Worm (Caenorhabditis elegans) whole organism, mixed stage, embryonic: ENCODE results near the gene exc-15.
A peak's percentile ranks its signal among the peaks of the same experiment; 100 is the strongest.

Experiments used
- M03D4.4 ChIP-seq: sonication (generic microtip); optimal IDR thresholded peaks from 2 replicates; lab custom pipeline; 2017; ENCODE audit warnings: mild to moderate bottlenecking, missing genetic modification characterization, missing compliant biosample characterization
- bed-3 ChIP-seq: fragments of 200-800 bp; sonication (Bioruptor generic); optimal IDR thresholded peaks from 3 replicates; lab custom pipeline; 2018; ENCODE audit warnings: mild to moderate bottlenecking, missing genetic modification characterization, moderate library complexity, missing compliant biosample characterization
- blmp-1 ChIP-seq: fragments of 150-350 bp; optimal IDR thresholded peaks from 2 replicates; lab custom pipeline; 2014; ENCODE audit warnings: missing biosample characterization, missing genetic modification characterization
- ceh-39 ChIP-seq: fragments of 150-350 bp; optimal IDR thresholded peaks from 2 replicates; lab custom pipeline; 2014; ENCODE audit warnings: missing biosample characterization, missing genetic modification characterization
- ceh-43 ChIP-seq: fragments of 200-800 bp; sonication (Bioruptor generic); optimal IDR thresholded peaks from 2 replicates; lab custom pipeline; 2018; ENCODE audit warnings: mild to moderate bottlenecking, missing genetic modification characterization, moderate library complexity, missing compliant biosample characterization
- ceh-83 ChIP-seq: fragments of 200-800 bp; sonication (Bioruptor generic); optimal IDR thresholded peaks from 2 replicates; lab custom pipeline; 2018; ENCODE audit warnings: mild to moderate bottlenecking, missing genetic modification characterization, missing compliant biosample characterization
- ces-1 ChIP-seq: fragments of 150-350 bp; optimal IDR thresholded peaks from 2 replicates; lab custom pipeline; 2014; ENCODE audit warnings: missing biosample characterization, missing genetic modification reagents, missing genetic modification characterization
- cnd-1 ChIP-seq: fragments of 200-800 bp; sonication (Bioruptor generic); optimal IDR thresholded peaks from 2 replicates; lab custom pipeline; 2018; ENCODE audit warnings: mild to moderate bottlenecking, missing genetic modification characterization, missing compliant biosample characterization
- drap-1 ChIP-seq: fragments of 200-800 bp; sonication (Bioruptor generic); optimal IDR thresholded peaks from 3 replicates; lab custom pipeline; 2018; ENCODE audit warnings: mild to moderate bottlenecking, missing genetic modification characterization, missing compliant biosample characterization
- elt-3 ChIP-seq: fragments of 150-350 bp; optimal IDR thresholded peaks from 2 replicates; lab custom pipeline; 2014; ENCODE audit warnings: missing biosample characterization, missing genetic modification characterization
- flh-1 ChIP-seq: fragments of 200-800 bp; sonication (Bioruptor generic); optimal IDR thresholded peaks from 2 replicates; lab custom pipeline; 2018; ENCODE audit warnings: mild to moderate bottlenecking, missing genetic modification characterization, moderate library complexity, missing compliant biosample characterization
- ham-2 ChIP-seq: fragments of 200-800 bp; sonication (Bioruptor generic); optimal IDR thresholded peaks from 2 replicates; lab custom pipeline; 2018; ENCODE audit warnings: mild to moderate bottlenecking, missing genetic modification characterization, missing compliant biosample characterization
- hlh-1 ChIP-seq: fragments of 150-350 bp; optimal IDR thresholded peaks from 2 replicates; lab custom pipeline; 2014; ENCODE audit warnings: missing biosample characterization, missing genetic modification reagents, missing genetic modification characterization
- lin-32 ChIP-seq: fragments of 200-800 bp; sonication (Bioruptor generic); optimal IDR thresholded peaks from 2 replicates; lab custom pipeline; 2018; ENCODE audit warnings: mild to moderate bottlenecking, missing genetic modification characterization, missing compliant biosample characterization
- lsy-2 ChIP-seq: fragments of 150-350 bp; optimal IDR thresholded peaks from 2 replicates; lab custom pipeline; 2014; ENCODE audit warnings: missing biosample characterization, missing genetic modification characterization
- mab-5 ChIP-seq: fragments of 150-350 bp; optimal IDR thresholded peaks from 2 replicates; lab custom pipeline; 2014; ENCODE audit warnings: missing biosample characterization, missing genetic modification characterization
- mep-1 ChIP-seq: fragments of 150-350 bp; optimal IDR thresholded peaks from 2 replicates; lab custom pipeline; 2017; ENCODE audit warnings: missing biosample characterization, missing genetic modification reagents, missing genetic modification characterization, inconsistent platforms
- mls-2 ChIP-seq: sonication (generic microtip); optimal IDR thresholded peaks from 2 replicates; lab custom pipeline; 2016; ENCODE audit warnings: mild to moderate bottlenecking, missing genetic modification characterization, moderate library complexity, missing compliant biosample characterization
- nhr-12 ChIP-seq: fragments of 150-350 bp; optimal IDR thresholded peaks from 2 replicates; lab custom pipeline; 2014; ENCODE audit warnings: missing biosample characterization, missing genetic modification characterization
- nhr-2 ChIP-seq: fragments of 150-350 bp; optimal IDR thresholded peaks from 2 replicates; lab custom pipeline; 2014; ENCODE audit warnings: missing biosample characterization, missing genetic modification characterization
- nhr-237 ChIP-seq: fragments of 150-350 bp; optimal IDR thresholded peaks from 2 replicates; lab custom pipeline; 2014; ENCODE audit warnings: missing biosample characterization, missing genetic modification characterization
- nhr-76 ChIP-seq: sonication (generic microtip); optimal IDR thresholded peaks from 2 replicates; lab custom pipeline; 2017; ENCODE audit warnings: missing biosample characterization, missing genetic modification characterization
- pha-4 ChIP-seq: fragments of 150-350 bp; optimal IDR thresholded peaks from 2 replicates; lab custom pipeline; 2018; ENCODE audit warnings: missing biosample characterization, missing genetic modification reagents, missing genetic modification characterization
- snpc-4 ChIP-seq: fragments of 150-350 bp; optimal IDR thresholded peaks from 2 replicates; lab custom pipeline; 2014; ENCODE audit warnings: missing biosample characterization, missing genetic modification characterization
- sptf-1 ChIP-seq: sonication (generic microtip); optimal IDR thresholded peaks from 2 replicates; lab custom pipeline; 2017; ENCODE audit warnings: mild to moderate bottlenecking, missing genetic modification characterization, moderate library complexity, missing compliant biosample characterization
- tbx-8 ChIP-seq: fragments of 200-800 bp; sonication (Bioruptor generic); optimal IDR thresholded peaks from 2 replicates; lab custom pipeline; 2018; ENCODE audit warnings: mild to moderate bottlenecking, missing genetic modification characterization, moderate library complexity, missing compliant biosample characterization
- unc-120 ChIP-seq: sonication (generic microtip); optimal IDR thresholded peaks from 2 replicates; lab custom pipeline; 2017; ENCODE audit warnings: missing genetic modification characterization, missing compliant biosample characterization; ENCODE audit not compliant: poor library complexity, severe bottlenecking
- unc-39 ChIP-seq: fragments of 150-350 bp; optimal IDR thresholded peaks from 2 replicates; lab custom pipeline; 2014; ENCODE audit warnings: missing biosample characterization, missing genetic modification characterization
- unc-62 ChIP-seq: fragments of 150-350 bp; optimal IDR thresholded peaks from 2 replicates; lab custom pipeline; 2014; ENCODE audit warnings: missing biosample characterization, missing genetic modification reagents, missing genetic modification characterization
- zip-8 ChIP-seq: fragments of 150-350 bp; optimal IDR thresholded peaks from 2 replicates; lab custom pipeline; 2014; ENCODE audit warnings: missing biosample characterization, missing genetic modification characterization
- ztf-11 ChIP-seq: fragments of 150-350 bp; optimal IDR thresholded peaks from 2 replicates; lab custom pipeline; 2014; ENCODE audit warnings: missing biosample characterization, missing genetic modification characterization

The exc-15 gene

ce11 chrV:4500709-4501108 lies 17.4 kb downstream of the exc-15 start:
- TF ChIP-seq lin-32 (no peak), blmp-1 (no peak), unc-39 (no peak), lsy-2 (no peak), ztf-11 (no peak), zip-8 (tag; lab: Kevin White, UChicago) (no peak), nhr-12 (tag; lab: Kevin White, UChicago) (no peak), nhr-76 (tag; lab: Kevin White, UChicago) (no peak), elt-3 (tag; lab: Kevin White, UChicago) (no peak), ceh-39 (no peak), hlh-1 (tag; lab: Kevin White, UChicago) (no peak), nhr-2 (tag; lab: Kevin White, UChicago) (no peak), bed-3 (no peak)
- TF ChIP-seq, all 35 proteins: peak for 0

ce11 chrV:4501974-4502373 lies 18.7 kb downstream of the exc-15 start:
- TF ChIP-seq flh-1 (GFP tag; lab: Kevin White, UChicago): no peak
- no peak for TF ChIP-seq nhr-12 (tag; lab: Kevin White, UChicago)
- TF ChIP-seq bed-3: no peak
- no peak for TF ChIP-seq mab-5 (tag; lab: Kevin White, UChicago)
- no peak for TF ChIP-seq mls-2 (tag; lab: Kevin White, UChicago)
- TF ChIP-seq tbx-8: no peak
- TF ChIP-seq nhr-237: no peak
- TF ChIP-seq ces-1: no peak
- TF ChIP-seq pha-4 (tag; lab: Kevin White, UChicago): no peak
- TF ChIP-seq unc-39: no peak
- no peak for TF ChIP-seq sptf-1
- TF ChIP-seq blmp-1: no peak
- TF ChIP-seq ceh-83 (GFP tag; lab: Kevin White, UChicago): no peak
- TF ChIP-seq unc-120 (tag; lab: Kevin White, UChicago): no peak
- TF ChIP-seq, all 35 proteins: peak for 0

- TF ChIP-seq ceh-43 (GFP tag; lab: Kevin White, UChicago): no peak
- no peak for TF ChIP-seq lsy-2
- TF ChIP-seq cnd-1 (tag; lab: Kevin White, UChicago): no peak
- TF ChIP-seq nhr-76 (tag; lab: Kevin White, UChicago): no peak
- peak; percentile 14 for TF ChIP-seq mab-5 (tag; lab: Kevin White, UChicago)
- no peak for TF ChIP-seq ceh-39
- TF ChIP-seq flh-1 (GFP tag; lab: Kevin White, UChicago): no peak
- TF ChIP-seq hlh-1 (tag; lab: Kevin White, UChicago): peak; percentile 91
- no peak for TF ChIP-seq drap-1 (GFP tag; lab: Kevin White, UChicago)
- peak; percentile 83 for TF ChIP-seq unc-62
- no peak for TF ChIP-seq snpc-4 (tag; lab: Kevin White, UChicago)
- no peak for TF ChIP-seq mep-1
- no peak for TF ChIP-seq bed-3
- no peak for TF ChIP-seq ztf-11
- no peak for TF ChIP-seq unc-39
- TF ChIP-seq ham-2 (GFP tag; lab: Kevin White, UChicago): no peak
- no peak for TF ChIP-seq M03D4.4 (tag; lab: Kevin White, UChicago)
- TF ChIP-seq pha-4 (tag; lab: Kevin White, UChicago): no peak
- TF ChIP-seq unc-120 (tag; lab: Kevin White, UChicago): peak; percentile 46
- TF ChIP-seq nhr-2 (tag; lab: Kevin White, UChicago): no peak
- no peak for TF ChIP-seq blmp-1
- TF ChIP-seq nhr-237: no peak
Observed at ce11 chrV:4502624-4503023, 19.4 kb downstream of the exc-15 start.

ce11 chrV:4503868-4504365 lies 20.7 kb downstream of the exc-15 start:
- no peak for TF ChIP-seq hlh-1 (tag; lab: Kevin White, UChicago)
- TF ChIP-seq mls-2 (tag; lab: Kevin White, UChicago): no peak
- TF ChIP-seq tbx-8: no peak
- no peak for TF ChIP-seq unc-39
- no peak for TF ChIP-seq nhr-76 (tag; lab: Kevin White, UChicago)
- no peak for TF ChIP-seq drap-1 (GFP tag; lab: Kevin White, UChicago)
- no peak for TF ChIP-seq flh-1 (GFP tag; lab: Kevin White, UChicago)

- TF ChIP-seq bed-3: no peak
- no peak for TF ChIP-seq ztf-11
- TF ChIP-seq, all 35 proteins: peak for 0
Observed at ce11 chrV:4504445-4504844, 21.2 kb downstream of the exc-15 start.
